Fruit fly (Drosophila melanogaster): Measurements from ENCODE around the gene Cp7Fb.
A peak's percentile ranks its signal among the peaks of the same experiment; 100 is the strongest.

Gene Cp7Fb

DNA sequence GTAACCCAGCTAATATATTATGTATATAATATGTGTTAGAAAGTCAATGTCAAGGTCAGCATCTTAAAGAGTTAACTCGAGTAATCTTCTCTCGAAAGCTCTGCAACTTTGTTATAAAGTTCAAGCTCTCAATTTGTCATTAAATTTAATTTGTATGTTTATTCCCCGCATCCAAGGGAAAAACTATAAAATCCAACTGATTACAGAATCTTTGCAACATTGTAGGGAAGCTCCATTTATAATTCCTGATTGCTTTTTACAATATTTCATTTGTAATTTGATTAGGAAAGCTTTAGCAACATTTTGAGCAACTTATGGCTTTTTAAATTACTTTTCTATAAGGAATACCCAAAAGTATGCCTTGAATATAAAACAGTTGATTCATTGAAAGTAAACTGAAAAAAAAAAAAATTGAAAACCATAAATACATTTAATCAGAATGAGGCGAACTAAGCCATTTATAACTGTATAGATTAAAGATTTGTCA, 6.9 kb upstream of the Cp7Fb start:
- TF ChIP-seq sens (GFP tag) (peak; percentile 4), CG11504 (tag; optimal IDR thresholded peaks at IDR 0.05) (peak; percentile 91), sob (GFP tag; IDR thresholded peaks at IDR 0.05) (no peak), CG8281 (tag; optimal IDR thresholded peaks at IDR 0.05) (peak; percentile 20)

dm6 chrX:8468962-8469459, 4.6 kb upstream of the Cp7Fb start, which contains the start of gene CG12116:
CG12116 (minus strand) TSS chrX:8469012.
- TF ChIP-seq sug (tag; optimal IDR thresholded peaks at IDR 0.05) (peak; percentile 25), Pdp1 (GFP tag; optimal IDR thresholded peaks at IDR 0.05) (peak in 1 of 2 experiments; percentile 24), CG9876 (GFP tag; optimal IDR thresholded peaks at IDR 0.05) (no peak), CG4404 (GFP tag; IDR thresholded peaks at IDR 0.05) (no peak), CG4282 (GFP tag; optimal IDR thresholded peaks at IDR 0.05) (no peak), Nf-YA (GFP tag; IDR thresholded peaks at IDR 0.05) (no peak), Gug (GFP tag; IDR thresholded peaks at IDR 0.05) (no peak), CG7745 (tag; optimal IDR thresholded peaks at IDR 0.05) (no peak), run (tag; optimal IDR thresholded peaks at IDR 0.05) (no peak), sqz (GFP tag; optimal IDR thresholded peaks at IDR 0.05) (no peak), unpg (GFP tag; optimal IDR thresholded peaks at IDR 0.05) (no peak), schlank (tag; optimal IDR thresholded peaks at IDR 0.05) (no peak), CG10565 (GFP tag; optimal IDR thresholded peaks at IDR 0.05) (no peak), Hmr (GFP tag; optimal IDR thresholded peaks at IDR 0.05) (no peak), Mes4 (GFP tag; optimal IDR thresholded peaks at IDR 0.05) (no peak), wek (GFP tag; optimal IDR thresholded peaks at IDR 0.05) (no peak), CkIIα-i1 (GFP tag; IDR thresholded peaks at IDR 0.05) (no peak), Hand (GFP tag; optimal IDR thresholded peaks at IDR 0.05) (no peak)

- TF ChIP-seq Pdp1 (GFP tag; optimal IDR thresholded peaks at IDR 0.05), result peak in 1 of 2 experiments; percentile 68
- no peak for TF ChIP-seq Atf-2 (GFP tag; optimal IDR thresholded peaks at IDR 0.05)
These were observed 4.0 kb upstream of the Cp7Fb start for dm6 chrX:8469606-8470005.

DNA sequence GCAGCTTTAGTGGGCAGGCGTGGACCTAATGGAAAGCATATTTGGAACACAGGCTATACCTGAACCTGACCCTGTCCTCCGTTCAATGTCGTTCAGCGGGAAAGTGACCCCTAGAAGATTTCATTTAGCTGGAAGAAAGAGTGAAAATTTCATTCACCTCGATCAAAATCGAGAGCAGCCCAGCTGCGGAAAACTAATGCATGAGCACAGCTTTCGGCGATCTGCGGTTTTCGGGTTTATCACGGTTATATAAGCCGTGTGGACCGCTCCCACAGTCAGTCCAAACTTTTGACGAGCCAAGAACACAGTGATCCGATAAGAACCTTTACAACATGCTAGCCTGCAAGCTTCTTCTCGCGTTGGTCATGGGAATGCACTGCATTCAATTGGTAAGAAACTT, 3.0 kb upstream of the Cp7Fb start, which contains the start of gene Cp7Fa:
Gene Cp7Fa, plus strand, starts transcription at position 301 of the 400 bp plus-strand sequence.
- TF ChIP-seq hth (optimal IDR thresholded peaks at IDR 0.05), result no peak

- peak; percentile 29 for TF ChIP-seq CG5180 (GFP tag; optimal IDR thresholded peaks at IDR 0.05)
- no peak for TF ChIP-seq CG18764 (GFP tag; optimal IDR thresholded peaks at IDR 0.05)
These were observed 2.0 kb downstream of the Cp7Fb start for dm6 chrX:8475657-8476056.

- TF ChIP-seq ttk (GFP tag; IDR thresholded peaks at IDR 0.05), result no peak
- TF ChIP-seq CG13123 (GFP tag; optimal IDR thresholded peaks at IDR 0.05), result no peak
- no peak for TF ChIP-seq dimm (GFP tag; IDR thresholded peaks at IDR 0.05)
- TF ChIP-seq Oaz (GFP tag; IDR thresholded peaks at IDR 0.05), result no peak
- no peak for TF ChIP-seq CG17361 (GFP tag; IDR thresholded peaks at IDR 0.05)
- no peak for TF ChIP-seq Side (GFP tag; optimal IDR thresholded peaks at IDR 0.05)
- no peak for TF ChIP-seq schlank (tag; optimal IDR thresholded peaks at IDR 0.05)
- no peak for TF ChIP-seq Hr78 (GFP tag; optimal IDR thresholded peaks at IDR 0.05)
- TF ChIP-seq CG14965 (GFP tag; optimal IDR thresholded peaks at IDR 0.05; ENCODE audit: borderline replicate concordance), result no peak
- TF ChIP-seq CG7745 (tag; optimal IDR thresholded peaks at IDR 0.05), result no peak
- TF ChIP-seq stwl (tag; optimal IDR thresholded peaks at IDR 0.05), result no peak
- TF ChIP-seq Doc3 (GFP tag; IDR thresholded peaks at IDR 0.05; ENCODE audit: partially characterized antibody), result no peak
- no peak for TF ChIP-seq pfk (GFP tag; optimal IDR thresholded peaks at IDR 0.05)
- no peak for TF ChIP-seq insv (GFP tag; optimal IDR thresholded peaks at IDR 0.05)
- TF ChIP-seq lola (GFP tag; optimal IDR thresholded peaks at IDR 0.05), result no peak
- TF ChIP-seq Med (GFP tag), result no peak
- no peak for TF ChIP-seq run (tag; optimal IDR thresholded peaks at IDR 0.05)
- TF ChIP-seq chinmo (GFP tag; IDR thresholded peaks at IDR 0.05; ENCODE audit: partially characterized antibody), result no peak
- no peak for TF ChIP-seq slp2 (GFP tag; optimal IDR thresholded peaks at IDR 0.05)
These were observed 3.2 kb downstream of the Cp7Fb start, which contains the start of gene Cp7Fc for dm6 chrX:8476817-8477216. Cp7Fc (plus strand) TSS chrX:8477117.

All from whole organism, embryonic.